Worm (Caenorhabditis elegans) whole organism, early embryonic: ENCODE measurements around the gene F59F4.3.

ENCODE experiments used
- aly-1 ChIP-seq: sonication (generic microtip); optimal IDR thresholded peaks from 2 replicates; lab custom pipeline; 2016; ENCODE audit warnings: missing genetic modification characterization, missing compliant biosample characterization
- ama-1 ChIP-seq: fragments of 150-350 bp; optimal IDR thresholded peaks from 2 replicates; lab custom pipeline; 2014
- ceh-13 ChIP-seq: fragments of 200-800 bp; sonication (Bioruptor generic); optimal IDR thresholded peaks from 2 replicates; lab custom pipeline; 2018; ENCODE audit warnings: mild to moderate bottlenecking, missing genetic modification characterization, missing compliant biosample characterization
- ets-7 ChIP-seq: sonication (generic microtip); optimal IDR thresholded peaks from 2 replicates; lab custom pipeline; 2016; ENCODE audit warnings: missing genotype, missing genetic modification characterization, missing compliant biosample characterization
- flt-1 ChIP-seq: fragments of 200-800 bp; sonication (Bioruptor generic); IDR thresholded peaks from 2 replicates; pipeline ENCODE4 v1.3.6; 2022; ENCODE audit warnings: missing genetic modification characterization, missing compliant biosample characterization
- hmg-4 ChIP-seq: fragments of 200-800 bp; sonication (Bioruptor generic); optimal IDR thresholded peaks from 2 replicates; lab custom pipeline; 2018; ENCODE audit warnings: mild to moderate bottlenecking, missing genetic modification characterization, missing compliant biosample characterization
- hnd-1 ChIP-seq: sonication (generic microtip); optimal IDR thresholded peaks from 2 replicates; lab custom pipeline; 2016; ENCODE audit warnings: missing genetic modification characterization, missing compliant biosample characterization
- pes-1 ChIP-seq: fragments of 200-800 bp; sonication (Bioruptor generic); IDR thresholded peaks from 2 replicates; pipeline ENCODE4 v1.3.6; 2022; ENCODE audit warnings: missing genetic modification reagents, missing genetic modification characterization, missing compliant biosample characterization
- scrt-1 ChIP-seq: fragments of 200-800 bp; sonication (Bioruptor generic); IDR thresholded peaks from 2 replicates; pipeline ENCODE4 v1.3.6; 2022; ENCODE audit warnings: missing genetic modification characterization, missing compliant biosample characterization
- sea-1 ChIP-seq: fragments of 200-800 bp; sonication (Bioruptor generic); conservative IDR thresholded peaks from 2 replicates; pipeline ENCODE4 v1.3.6; 2022; ENCODE audit warnings: missing genetic modification characterization, missing compliant biosample characterization

DNA sequence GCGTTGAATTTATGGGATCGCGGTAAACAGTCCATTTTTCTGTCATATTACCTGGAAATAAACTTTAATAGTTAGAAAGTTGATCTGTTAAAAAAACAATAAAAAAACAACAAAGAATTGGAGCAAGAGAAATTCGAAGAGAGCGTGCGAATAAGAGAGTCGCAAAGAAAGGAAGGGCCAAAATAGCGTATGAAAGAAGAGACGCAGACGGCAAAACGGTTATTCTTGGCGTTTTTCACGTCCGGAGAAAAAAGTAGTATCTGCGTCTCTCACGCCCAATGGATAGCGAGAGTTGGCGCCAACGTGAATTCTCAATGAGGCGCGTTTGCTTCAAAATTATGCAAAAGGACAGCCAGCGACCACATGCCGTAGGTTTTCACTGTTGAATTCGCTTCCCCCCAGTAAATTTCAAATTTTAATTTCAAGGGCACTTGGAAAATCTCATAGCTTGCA is 13.2 kb upstream of the F59F4.3 start, which contains the start of gene F53H4.6:
- no peak for TF ChIP-seq flt-1 (GFP tag; lab: Robert Waterston, UW)
- no peak for TF ChIP-seq ama-1 (lab: Kevin White, UChicago)
- TF ChIP-seq aly-1 (tag; lab: Kevin White, UChicago): no peak
- no peak for TF ChIP-seq sea-1 (GFP tag; lab: Robert Waterston, UW)
- no peak for TF ChIP-seq pes-1 (GFP tag; lab: Robert Waterston, UW)
- no peak for TF ChIP-seq ets-7
- no peak for TF ChIP-seq ceh-13 (GFP tag; lab: Kevin White, UChicago)
- TF ChIP-seq scrt-1 (GFP tag; lab: Robert Waterston, UW): no peak
- no peak for TF ChIP-seq hmg-4 (GFP tag; lab: Kevin White, UChicago)
- TF ChIP-seq hnd-1 (tag; lab: Kevin White, UChicago): no peak
